Fruit fly (Drosophila melanogaster): ENCODE measurements around the gene Npc2h.
A peak's percentile ranks its signal among the peaks of the same experiment; 100 is the strongest.

Gene Npc2h

DNA sequence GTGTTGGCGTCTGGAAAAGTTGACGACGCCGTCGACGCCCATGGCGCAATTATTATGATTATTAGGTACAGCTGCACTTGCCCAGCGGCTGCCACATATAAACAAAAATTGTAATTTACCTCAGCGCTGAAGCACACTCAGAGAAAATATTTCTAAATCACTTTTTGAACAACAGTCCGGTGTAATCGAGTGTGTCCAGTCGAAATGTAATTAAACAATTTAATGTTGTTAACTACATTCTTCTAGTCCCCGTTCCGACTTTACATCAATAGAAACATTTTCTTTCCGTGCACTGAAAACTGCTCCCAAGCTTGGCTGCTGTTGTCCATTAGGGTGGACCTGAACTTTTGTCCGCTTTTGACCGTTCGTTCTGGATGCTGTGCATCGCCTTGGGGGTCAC, 17.1 kb downstream of the Npc2h start (continued):
- no peak for TF ChIP-seq sqz (GFP tag; optimal IDR thresholded peaks at IDR 0.05)
- TF ChIP-seq CG8388 (GFP tag; optimal IDR thresholded peaks at IDR 0.05): no peak
- no peak for TF ChIP-seq Sin3A (optimal IDR thresholded peaks at IDR 0.05)
- TF ChIP-seq btn (GFP tag; optimal IDR thresholded peaks at IDR 0.05): no peak
- no peak for TF ChIP-seq sob (GFP tag; IDR thresholded peaks at IDR 0.05)
- no peak for TF ChIP-seq CG4730 (GFP tag; IDR thresholded peaks at IDR 0.05)
- 0 out of 2 replicates have a peak, but pooled peaks have one; percentile 35 for TF ChIP-seq vvl (GFP tag; IDR thresholded peaks at IDR 0.05)
- no peak for TF ChIP-seq CG32767 (GFP tag; IDR thresholded peaks at IDR 0.05)
- no peak for TF ChIP-seq klu (GFP tag; IDR thresholded peaks at IDR 0.05)
- TF ChIP-seq CG1024 (GFP tag; IDR thresholded peaks at IDR 0.05): no peak
- no peak for TF ChIP-seq Opbp (GFP tag; IDR thresholded peaks at IDR 0.05; ENCODE audit: partially characterized antibody)
- TF ChIP-seq Blimp-1 (GFP tag; optimal IDR thresholded peaks at IDR 0.05): peak; percentile 25
- TF ChIP-seq ewg (GFP tag; optimal IDR thresholded peaks at IDR 0.05): no peak
- no peak for TF ChIP-seq sens-2 (GFP tag; IDR thresholded peaks at IDR 0.05)
- peak; percentile 34 for TF ChIP-seq unpg (GFP tag; optimal IDR thresholded peaks at IDR 0.05)
- TF ChIP-seq Dip2 (GFP tag; IDR thresholded peaks at IDR 0.05): no peak
- TF ChIP-seq Hr51 (GFP tag; optimal IDR thresholded peaks at IDR 0.05): peak in 1 of 2 experiments; percentile 21
- peak; percentile 38 for TF ChIP-seq dmrt99B (tag; optimal IDR thresholded peaks at IDR 0.05)
- TF ChIP-seq CG14050 (GFP tag; IDR thresholded peaks at IDR 0.05): no peak
- TF ChIP-seq maf-S (GFP tag; optimal IDR thresholded peaks at IDR 0.05): no peak
- TF ChIP-seq lab (GFP tag; optimal IDR thresholded peaks at IDR 0.05): peak; percentile 30
- TF ChIP-seq tll (GFP tag; optimal IDR thresholded peaks at IDR 0.05): no peak
- TF ChIP-seq gt (GFP tag; IDR thresholded peaks at IDR 0.05): no peak
- no peak for TF ChIP-seq CG4360 (GFP tag; IDR thresholded peaks at IDR 0.05)
- TF ChIP-seq CG12744 (GFP tag; optimal IDR thresholded peaks at IDR 0.05): no peak
- peak; percentile 14; the same call in 1 of the 3 replicates for TF ChIP-seq Dbx (GFP tag; IDR thresholded peaks at IDR 0.05)
- TF ChIP-seq fu2 (GFP tag; optimal IDR thresholded peaks at IDR 0.05): no peak
- no peak for TF ChIP-seq otp (GFP tag; IDR thresholded peaks at IDR 0.05)
- TF ChIP-seq danr (GFP tag; IDR thresholded peaks at IDR 0.05): no peak
- no peak for TF ChIP-seq her (GFP tag; optimal IDR thresholded peaks at IDR 0.05)
- TF ChIP-seq CG34376 (GFP tag; optimal IDR thresholded peaks at IDR 0.05): no peak
- peak in 1 of 2 experiments; percentile 38 for TF ChIP-seq chif (GFP tag; optimal IDR thresholded peaks at IDR 0.05)
- TF ChIP-seq CG9727 (GFP tag; optimal IDR thresholded peaks at IDR 0.05): no peak
- no peak for TF ChIP-seq CG8478 (optimal IDR thresholded peaks at IDR 0.05)
- TF ChIP-seq Camta (GFP tag; optimal IDR thresholded peaks at IDR 0.05): no peak
- peak; percentile 47 for TF ChIP-seq CG1603 (tag; optimal IDR thresholded peaks at IDR 0.05)
- TF ChIP-seq onecut (GFP tag; IDR thresholded peaks at IDR 0.05): no peak
- TF ChIP-seq prd (optimal IDR thresholded peaks at IDR 0.05): no peak
- peak; percentile 59; the same call in 2 of the 3 replicates for TF ChIP-seq prd (GFP tag; IDR thresholded peaks at IDR 0.05)
- TF ChIP-seq eyg (GFP tag; optimal IDR thresholded peaks at IDR 0.05): no peak
- no peak for TF ChIP-seq zen2 (GFP tag; IDR thresholded peaks at IDR 0.05; ENCODE audit: partially characterized antibody)
- no peak for TF ChIP-seq CG11723 (GFP tag; optimal IDR thresholded peaks at IDR 0.05)
- TF ChIP-seq seq (GFP tag; IDR thresholded peaks at IDR 0.05): no peak
- TF ChIP-seq ind (GFP tag; optimal IDR thresholded peaks at IDR 0.05): peak; percentile 8
- no peak for TF ChIP-seq sima (GFP tag; optimal IDR thresholded peaks at IDR 0.05)
- 0 out of 3 replicates have a peak, but pooled peaks have one; percentile 32 for TF ChIP-seq CG17361 (GFP tag; IDR thresholded peaks at IDR 0.05)
- no peak for TF ChIP-seq CG34422 (GFP tag; IDR thresholded peaks at IDR 0.05)
- TF ChIP-seq CG31365 (tag; optimal IDR thresholded peaks at IDR 0.05): no peak
- TF ChIP-seq ERR (GFP tag; optimal IDR thresholded peaks at IDR 0.05): no peak
- 0 out of 2 replicates have a peak, but pooled peaks have one; percentile 27 for TF ChIP-seq CG31441 (GFP tag; IDR thresholded peaks at IDR 0.05)
- no peak for TF ChIP-seq D (optimal IDR thresholded peaks at IDR 0.05)
- TF ChIP-seq D (GFP tag; optimal IDR thresholded peaks at IDR 0.05): peak; percentile 7
- no peak for TF ChIP-seq Atf6 (GFP tag; IDR thresholded peaks at IDR 0.05)

Measured in whole organism, embryonic.